Worm (Caenorhabditis elegans): ENCODE results near the gene Y37E11B.1.

Y37E11B.1 gene

DNA sequence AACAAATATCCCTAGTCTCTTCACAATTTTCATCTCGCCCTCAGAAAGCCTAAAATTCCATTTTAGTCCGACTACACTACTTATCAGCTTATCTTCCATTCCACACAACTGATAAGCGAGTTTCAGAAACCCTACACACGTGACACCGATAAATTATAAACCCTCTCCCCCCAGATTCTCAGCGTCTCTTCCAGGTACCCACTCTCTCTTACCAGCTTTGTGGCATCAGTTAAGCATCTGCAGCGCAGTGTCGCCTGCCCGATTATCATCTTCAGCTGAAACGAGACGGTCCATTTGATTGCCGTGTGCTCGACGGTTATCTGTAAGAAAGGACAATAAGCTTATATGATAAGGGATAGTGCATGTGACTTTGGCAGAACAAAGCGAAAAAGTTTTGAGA lies 32.4 kb downstream of the Y37E11B.1 start (continued):
- peak; percentile 89 for TF ChIP-seq nhr-28 (tag; optimal IDR thresholded peaks at IDR 0.05)
- TF ChIP-seq Y105C5A.15 (GFP tag; IDR thresholded peaks at IDR 0.05), result no peak
- TF ChIP-seq nhr-77 (tag; optimal IDR thresholded peaks at IDR 0.05), result peak; percentile 64
- TF ChIP-seq lim-7 (GFP tag; IDR thresholded peaks at IDR 0.05), result no peak
- no peak for TF ChIP-seq unc-130 (GFP tag; optimal IDR thresholded peaks at IDR 0.05)
- TF ChIP-seq unc-62 (GFP tag; optimal IDR thresholded peaks at IDR 0.05 in 1 of 2), result no peak
- TF ChIP-seq unc-62 (tag; optimal IDR thresholded peaks at IDR 0.05), result no peak
- TF ChIP-seq madf-5 (GFP tag; IDR thresholded peaks at IDR 0.05), result no peak
- no peak for TF ChIP-seq rbr-2 (tag; optimal IDR thresholded peaks at IDR 0.05)
- peak; percentile 65 for TF ChIP-seq mdt-29 (GFP tag; IDR thresholded peaks at IDR 0.05)
- TF ChIP-seq mxl-3 (GFP tag; optimal IDR thresholded peaks at IDR 0.05), result peak; percentile 62
- TF ChIP-seq nhr-25 (tag; optimal IDR thresholded peaks at IDR 0.05; ENCODE audit: borderline replicate concordance, insufficient read depth), result no peak
- no peak for TF ChIP-seq Y5F2A.4 (GFP tag; optimal IDR thresholded peaks at IDR 0.05)
- peak; percentile 59; the same call in 1 of the 2 replicates for TF ChIP-seq nhr-42 (GFP tag; IDR thresholded peaks at IDR 0.05)
- TF ChIP-seq snpc-4 (tag; optimal IDR thresholded peaks at IDR 0.05), result no peak
- no peak for TF ChIP-seq zip-11 (GFP tag; IDR thresholded peaks at IDR 0.05)
- TF ChIP-seq mep-1 (tag; optimal IDR thresholded peaks at IDR 0.05), result no peak
- no peak for TF ChIP-seq unc-39 (tag; optimal IDR thresholded peaks at IDR 0.05)
- no peak for TF ChIP-seq spr-3 (GFP tag; optimal IDR thresholded peaks at IDR 0.05)
- TF ChIP-seq jun-1 (tag; optimal IDR thresholded peaks at IDR 0.05), result peak; percentile 55
- TF ChIP-seq ceh-62 (tag; optimal IDR thresholded peaks at IDR 0.05), result no peak
- no peak for TF ChIP-seq arid-1 (GFP tag; conservative IDR thresholded peaks at IDR 0.05)
- no peak for TF ChIP-seq lin-15B (tag; optimal IDR thresholded peaks at IDR 0.05)
- peak; percentile 80 for TF ChIP-seq hlh-30 (tag; optimal IDR thresholded peaks at IDR 0.05; ENCODE audit: insufficient read depth)
- TF ChIP-seq F10B5.3 (tag; optimal IDR thresholded peaks at IDR 0.05), result no peak
- no peak for TF ChIP-seq lir-3 (tag; optimal IDR thresholded peaks at IDR 0.05)
- peak; percentile 64; the same call in 1 of the 2 replicates for TF ChIP-seq T26A8.4 (GFP tag; IDR thresholded peaks at IDR 0.05)
- no peak for TF ChIP-seq duxl-1 (tag; optimal IDR thresholded peaks at IDR 0.05; ENCODE audit: poor library complexity)
- peak; percentile 39 for TF ChIP-seq spr-1 (tag; optimal IDR thresholded peaks at IDR 0.05)
- TF ChIP-seq hif-1 (tag; optimal IDR thresholded peaks at IDR 0.05), result peak in 1 of 2 experiments; percentile 17
- TF ChIP-seq lin-38 (GFP tag; IDR thresholded peaks at IDR 0.05), result peak; percentile 47
- peak; percentile 82 for TF ChIP-seq pqm-1 (tag; optimal IDR thresholded peaks at IDR 0.05)
- TF ChIP-seq zip-2 (tag; optimal IDR thresholded peaks at IDR 0.05), result no peak
- peak; percentile 43 for TF ChIP-seq mes-2 (tag; optimal IDR thresholded peaks at IDR 0.05; ENCODE audit: poor library complexity, severe bottlenecking)
- peak; percentile 94 for TF ChIP-seq php-3 (GFP tag; IDR thresholded peaks at IDR 0.05)
- peak; percentile 52 for TF ChIP-seq nhr-10 (tag; optimal IDR thresholded peaks at IDR 0.05)
- TF ChIP-seq set-16 (GFP tag; IDR thresholded peaks at IDR 0.05), result peak; percentile 49; the same call in 1 of the 2 replicates
- TF ChIP-seq dmd-6 (GFP tag; IDR thresholded peaks at IDR 0.05), result peak; percentile 87
- no peak for TF ChIP-seq aly-2 (tag; optimal IDR thresholded peaks at IDR 0.05)
- TF ChIP-seq vab-7 (GFP tag; IDR thresholded peaks at IDR 0.05), result no peak
- no peak for TF ChIP-seq zfp-3 (GFP tag; conservative IDR thresholded peaks at IDR 0.05)
- peak in 1 of 2 experiments; percentile 10 for TF ChIP-seq lsy-2 (tag; optimal IDR thresholded peaks at IDR 0.05)
- no peak for TF ChIP-seq ZK546.5 (tag; optimal IDR thresholded peaks at IDR 0.05)
- peak; percentile 82 for TF ChIP-seq ceh-20 (GFP tag; IDR thresholded peaks at IDR 0.05)
- no peak for TF ChIP-seq mxl-2 (GFP tag; conservative IDR thresholded peaks at IDR 0.05)
- peak in 1 of 2 experiments; percentile 71 for TF ChIP-seq daf-16 (GFP tag; optimal IDR thresholded peaks at IDR 0.05)
- TF ChIP-seq daf-16 (tag; optimal IDR thresholded peaks at IDR 0.05), result peak; percentile 79
- peak; percentile 83 for TF ChIP-seq nhr-48 (tag; optimal IDR thresholded peaks at IDR 0.05)
- peak; percentile 94 for TF ChIP-seq dve-1 (tag; optimal IDR thresholded peaks at IDR 0.05; ENCODE audit: insufficient read depth)
- peak; percentile 82 for TF ChIP-seq tra-1 (GFP tag; IDR thresholded peaks at IDR 0.05)
- peak; percentile 59 for TF ChIP-seq gei-8 (GFP tag; optimal IDR thresholded peaks at IDR 0.05)
